Fruit fly (Drosophila melanogaster) ovary, adult (tissue): Measurements from ENCODE around the gene CG18542.
A peak's percentile ranks its signal among the peaks of the same experiment; 100 is the strongest.
"Not testable (repeated sequence)": the region's sequence is repeated elsewhere in the genome, so short reads cannot be mapped to it uniquely, and the experiment has no call there.

ENCODE experiments used
- CG17801 ChIP-seq: fragments of 200-800 bp; optimal IDR thresholded peaks from 2 replicates; lab custom pipeline; 2019; ENCODE audit warnings: missing biosample characterization, mild to moderate bottlenecking, missing genetic modification characterization, moderate library complexity; ENCODE audit not compliant: partially characterized antibody

Gene CG18542

DNA sequence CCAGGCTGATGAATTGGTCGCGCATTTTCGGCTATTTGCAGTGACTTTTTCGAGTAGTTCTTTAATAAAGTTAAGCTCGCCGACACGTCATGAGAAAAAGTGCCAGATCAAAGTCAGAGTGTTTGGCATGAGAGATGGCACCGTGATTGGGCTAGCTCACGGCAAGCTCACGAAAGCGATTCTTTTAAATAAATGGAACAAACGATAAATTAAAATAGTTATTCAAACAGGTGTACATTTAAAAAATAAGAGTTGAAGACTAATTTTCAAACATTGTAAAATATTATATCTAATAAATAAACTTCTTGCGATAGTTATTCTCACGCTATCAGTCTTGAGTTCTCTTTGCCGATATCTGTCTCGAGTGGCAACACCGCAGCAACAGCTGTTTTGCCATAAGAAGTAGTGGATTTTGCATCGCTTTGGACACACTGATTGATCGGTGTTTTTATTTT is 7.1 kb downstream of the CG18542 start, which contains the start of the genes Unc-115b, p24-2 and CG32939:
Unc-115b (minus strand) TSS at position 101 of the 455 bp plus-strand sequence.
p24-2 (minus strand) TSS at position 120 of the 455 bp plus-strand sequence.
CG32939 (plus strand) TSS at position 405 of the 455 bp plus-strand sequence.
- TF ChIP-seq CG17801 (GFP tag; lab: Kevin White, UChicago): not testable (repeated sequence)

DNA sequence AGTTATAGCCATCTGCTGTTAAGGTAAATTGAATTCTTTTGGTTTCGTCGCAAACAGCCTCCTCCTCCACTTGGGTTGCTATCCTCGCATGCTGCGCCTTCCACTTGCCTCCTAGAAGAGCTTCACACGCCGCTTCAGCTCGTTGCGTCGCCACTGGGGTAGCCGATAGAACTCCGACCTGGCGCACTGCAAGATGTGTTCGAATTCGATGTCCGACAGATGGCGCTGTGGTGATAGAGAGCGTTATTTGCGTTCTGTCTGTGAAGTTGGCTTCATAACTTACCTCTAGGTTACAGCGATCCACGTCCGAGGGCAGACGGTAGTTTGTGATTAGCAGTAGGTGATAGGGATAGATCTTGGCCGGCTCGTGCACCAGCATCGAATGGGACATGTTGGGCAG is 9.4 kb downstream of the CG18542 start:
- TF ChIP-seq CG17801 (GFP tag; lab: Kevin White, UChicago): no peak

DNA sequence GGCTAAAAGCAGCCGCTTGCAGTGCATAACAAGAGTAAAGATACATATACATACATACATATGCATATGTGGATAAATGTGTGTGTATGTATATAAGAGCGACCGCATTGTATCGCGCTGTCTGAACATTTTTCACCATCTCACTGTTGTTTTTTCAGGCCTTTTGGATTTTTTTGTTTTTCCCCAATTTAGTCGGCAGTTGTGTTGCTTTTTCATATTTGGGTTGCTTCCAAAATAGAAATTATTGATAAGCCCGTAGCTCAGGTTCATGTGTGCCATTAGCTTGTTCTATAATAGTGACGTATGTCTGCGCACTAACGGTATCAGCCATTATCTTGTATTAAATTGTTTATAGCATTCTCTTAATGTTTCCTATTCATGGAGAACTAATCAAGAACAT is 15.0 kb downstream of the CG18542 start:
- no peak for TF ChIP-seq CG17801 (GFP tag; lab: Kevin White, UChicago)

dm6 chr3R:9701148-9701703 is 15.7 kb downstream of the CG18542 start:
- no peak for TF ChIP-seq CG17801 (GFP tag; lab: Kevin White, UChicago)

- no peak for TF ChIP-seq CG17801 (GFP tag; lab: Kevin White, UChicago)
Measured at dm6 chr3R:9701897-9702296, 16.3 kb downstream of the CG18542 start.

dm6 chr3R:9702567-9702966 is 17.0 kb downstream of the CG18542 start:
- peak; percentile 72 for TF ChIP-seq CG17801 (GFP tag; lab: Kevin White, UChicago)

dm6 chr3R:9703273-9703672 is 17.7 kb downstream of the CG18542 start:
- no peak for TF ChIP-seq CG17801 (GFP tag; lab: Kevin White, UChicago)

dm6 chr3R:9704183-9705007 is 18.8 kb downstream of the CG18542 start:
- TF ChIP-seq CG17801 (GFP tag; lab: Kevin White, UChicago): no peak

DNA sequence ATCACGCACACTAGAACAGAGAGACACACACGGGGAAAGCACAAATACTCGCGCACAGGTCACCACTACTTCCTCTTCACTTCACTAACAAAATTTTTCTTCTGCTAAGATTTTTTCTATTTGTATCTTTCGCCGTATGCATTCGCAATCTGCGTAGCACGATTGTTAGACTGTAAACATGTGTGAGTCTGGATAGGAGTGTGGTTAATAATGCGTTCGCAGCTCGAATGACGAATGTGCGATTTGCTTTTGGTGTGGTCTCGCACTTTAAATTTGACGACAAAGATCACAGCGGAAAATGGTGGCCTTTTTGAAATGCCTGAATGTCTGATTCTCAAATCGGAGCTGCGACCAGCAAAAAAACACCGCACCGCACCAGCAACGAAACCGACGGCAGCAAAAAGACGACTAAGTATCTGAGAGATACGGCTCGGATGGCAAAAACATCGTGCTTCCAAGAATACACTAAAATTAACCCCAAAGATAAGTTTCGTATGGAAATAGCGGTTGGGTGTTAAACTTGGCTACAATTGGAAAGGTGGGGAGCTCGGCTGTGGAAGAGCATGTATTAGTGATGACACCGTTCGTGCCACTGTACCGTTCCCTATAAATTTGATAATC is 19.6 kb downstream of the CG18542 start, which contains the start of gene Unc-115a:
Unc-115a (minus strand) TSS at position 410 of the 621 bp plus-strand sequence.
- TF ChIP-seq CG17801 (GFP tag; lab: Kevin White, UChicago): peak; percentile 55

DNA sequence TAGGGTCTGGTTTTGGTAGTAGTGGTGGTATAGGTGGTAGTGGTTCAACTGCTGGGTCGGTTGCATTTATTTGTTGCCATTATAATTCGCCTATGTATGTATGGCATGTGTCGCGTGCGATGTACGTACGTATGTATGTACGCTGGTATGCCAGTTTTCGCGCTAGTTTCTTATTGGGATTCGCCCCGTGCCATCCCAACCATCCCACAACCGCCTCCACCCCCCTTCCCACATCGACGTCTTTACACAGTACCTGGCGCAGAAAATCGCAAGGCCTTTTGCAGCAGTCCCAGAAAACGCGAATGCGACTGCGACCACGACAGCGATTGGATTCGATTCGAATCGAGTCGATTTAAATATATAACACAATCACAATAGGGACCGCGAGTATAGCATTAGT is 24.7 kb downstream of the CG18542 start:
- TF ChIP-seq CG17801 (GFP tag; lab: Kevin White, UChicago): no peak

dm6 chr3R:9710886-9711285 is 25.3 kb downstream of the CG18542 start, which contains the start of the genes trbd and dmt:
Gene trbd (minus strand): TSS chr3R:9711037.
Gene dmt (plus strand): TSS chr3R:9711142.
- no peak for TF ChIP-seq CG17801 (GFP tag; lab: Kevin White, UChicago)

dm6 chr3R:9725121-9725956 is 39.8 kb downstream of the CG18542 start, which contains the start of gene hyd:
Gene hyd (minus strand): TSS chr3R:9725615.
- no peak for TF ChIP-seq CG17801 (GFP tag; lab: Kevin White, UChicago)

- no peak for TF ChIP-seq CG17801 (GFP tag; lab: Kevin White, UChicago)
Measured at dm6 chr3R:9730784-9731183, 45.2 kb downstream of the CG18542 start, which contains the start of gene FoxP. Gene FoxP (minus strand): TSS chr3R:9730872.

dm6 chr3R:9733150-9733549 is 47.6 kb downstream of the CG18542 start, which contains the start of gene alphaTub85E:
Gene alphaTub85E (minus strand): TSS chr3R:9733250.
- no peak for TF ChIP-seq CG17801 (GFP tag; lab: Kevin White, UChicago)
